Worm (Caenorhabditis elegans): ENCODE results near the gene Y59A8B.25.

DNA sequence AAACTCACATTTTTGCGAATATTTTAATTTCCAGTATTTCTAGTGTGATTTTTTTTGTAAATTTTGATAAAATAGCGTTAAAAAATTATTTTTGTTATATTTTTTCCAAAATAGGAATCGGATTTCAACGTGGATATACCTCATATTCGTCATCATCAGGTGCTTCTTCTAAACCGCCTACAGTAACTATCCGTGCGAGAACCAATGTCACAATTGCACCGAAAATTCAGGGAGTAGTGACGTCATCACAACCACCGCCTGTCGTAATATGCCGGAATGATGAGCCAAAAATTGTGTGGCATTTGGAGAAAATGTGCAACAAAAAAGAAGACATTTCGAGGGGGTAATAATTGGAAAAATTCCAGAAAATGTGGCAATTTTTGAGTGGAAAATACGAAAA lies 36.0 kb upstream of the Y59A8B.25 start:
- TF ChIP-seq med-1 (GFP tag; optimal IDR thresholded peaks at IDR 0.05; ENCODE audit: insufficient read depth), result no peak
- no peak for TF ChIP-seq flt-1 (GFP tag; IDR thresholded peaks at IDR 0.05)
- TF ChIP-seq klf-2 (GFP tag; conservative IDR thresholded peaks at IDR 0.05), result no peak
- TF ChIP-seq tab-1 (GFP tag; IDR thresholded peaks at IDR 0.05), result no peak
- TF ChIP-seq cog-1 (tag; optimal IDR thresholded peaks at IDR 0.05), result no peak
- TF ChIP-seq T22C8.4 (GFP tag; IDR thresholded peaks at IDR 0.05), result no peak
- no peak for TF ChIP-seq ztf-23 (GFP tag; IDR thresholded peaks at IDR 0.05)
- TF ChIP-seq ref-1 (GFP tag; conservative IDR thresholded peaks at IDR 0.05), result no peak
